Worm (Caenorhabditis elegans): Measurements from ENCODE around the gene W06E11.1.

DNA sequence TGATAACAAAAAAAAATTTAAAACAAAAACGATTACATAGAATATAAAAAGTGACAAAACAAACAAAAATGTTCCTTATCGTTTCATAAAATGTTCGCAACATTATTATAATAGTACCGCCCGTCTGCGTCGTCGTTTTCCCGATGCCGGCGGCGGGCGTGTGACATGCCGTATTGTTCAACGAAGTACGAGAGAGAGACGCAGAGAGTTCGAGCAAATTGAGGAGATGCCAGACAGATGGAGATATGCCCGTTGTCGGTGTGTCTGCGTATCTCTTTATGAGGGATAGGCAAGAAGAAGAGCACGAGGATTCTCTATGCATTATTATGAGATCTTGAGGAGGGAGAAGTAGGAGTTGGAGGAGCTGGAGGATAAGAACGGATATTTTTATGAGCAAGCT, 18.1 kb upstream of the W06E11.1 start:
- TF ChIP-seq nhr-28 (tag; optimal IDR thresholded peaks at IDR 0.05) (no peak), nhr-237 (tag; optimal IDR thresholded peaks at IDR 0.05) (peak; percentile 84), nhr-12 (tag; optimal IDR thresholded peaks at IDR 0.05) (no peak), elt-3 (tag; optimal IDR thresholded peaks at IDR 0.05) (peak; percentile 72), nhr-76 (tag; optimal IDR thresholded peaks at IDR 0.05) (no peak), lsy-2 (tag; optimal IDR thresholded peaks at IDR 0.05) (peak; percentile 40), zip-8 (tag; optimal IDR thresholded peaks at IDR 0.05) (no peak), ces-1 (GFP tag; optimal IDR thresholded peaks at IDR 0.05) (peak; percentile 91), unc-62 (GFP tag; optimal IDR thresholded peaks at IDR 0.05) (peak; percentile 88)

Measured in whole organism, mixed stage, embryonic.